Worm (Caenorhabditis elegans): ENCODE measurements around the gene C15C8.4.

The C15C8.4 gene

DNA sequence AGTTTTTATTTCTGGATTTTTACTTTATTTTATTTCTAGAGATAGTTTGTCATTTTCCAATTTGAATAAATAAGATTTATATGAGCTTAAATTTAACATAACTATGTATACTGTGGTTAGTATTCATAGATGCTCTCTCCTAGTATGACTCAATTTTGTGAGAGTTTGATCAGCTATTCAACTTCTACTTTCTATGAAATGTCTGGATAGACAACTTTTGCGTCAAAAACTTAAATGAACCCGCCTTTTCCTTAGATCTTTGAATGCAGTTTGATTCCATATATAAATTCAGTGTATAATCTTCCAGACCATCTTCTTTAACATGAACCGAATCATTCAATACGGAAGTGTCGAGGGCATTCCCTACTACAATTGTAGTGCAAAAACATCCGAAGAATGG lies 21.7 kb upstream of the C15C8.4 start, which contains the start of gene srt-43:
Gene srt-43 (plus strand): TSS at position 301 of the 400 bp plus-strand sequence.
- no peak for TF ChIP-seq ceh-16 (tag; optimal IDR thresholded peaks at IDR 0.05)
- TF ChIP-seq lin-15B (tag; optimal IDR thresholded peaks at IDR 0.05) = no peak
- no peak for TF ChIP-seq mdl-1 (tag; optimal IDR thresholded peaks at IDR 0.05)
- no peak for TF ChIP-seq elt-2 (tag; optimal IDR thresholded peaks at IDR 0.05)

DNA sequence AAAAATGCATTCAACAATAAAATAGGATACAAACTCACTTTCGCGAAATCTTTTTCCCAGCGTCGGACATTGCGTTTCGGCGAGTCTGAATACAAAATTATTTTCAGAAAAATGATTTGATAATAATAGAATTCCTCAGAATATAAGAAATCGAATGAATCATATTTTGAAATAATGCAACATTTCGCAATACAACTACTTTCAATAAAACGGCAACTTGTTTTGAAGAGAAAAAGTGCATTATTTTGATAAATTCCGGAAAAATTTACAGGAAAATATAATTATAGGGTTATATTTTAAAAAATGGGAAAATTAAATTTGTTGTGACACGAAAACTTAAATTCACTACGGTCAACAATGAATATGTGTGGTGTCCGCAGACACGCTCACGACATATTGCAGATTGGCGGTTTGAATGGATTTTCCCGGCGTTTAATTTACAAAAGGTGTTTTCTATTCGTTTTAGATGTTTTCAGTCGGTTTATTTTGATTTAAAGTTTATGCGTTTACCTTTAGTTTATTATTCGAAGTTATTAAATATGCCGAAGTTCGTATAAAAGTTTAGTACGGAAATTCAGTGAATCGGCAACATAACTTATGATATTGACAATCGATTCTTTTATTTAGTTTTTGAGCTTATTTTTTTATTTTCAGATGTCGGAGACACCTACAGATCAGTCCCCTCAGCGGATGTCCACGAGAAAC lies 16.2 kb upstream of the C15C8.4 start, which contains the start of the genes abcf-1 and scc-3:
Gene abcf-1 (minus strand): TSS at position 85 of the 705 bp plus-strand sequence.
Gene scc-3 (plus strand): TSS at position 655 of the 705 bp plus-strand sequence.
- no peak for TF ChIP-seq ztf-4 (tag; optimal IDR thresholded peaks at IDR 0.05)
- TF ChIP-seq pqm-1 (tag; optimal IDR thresholded peaks at IDR 0.05) = peak; percentile 2
- TF ChIP-seq egl-27 (tag; optimal IDR thresholded peaks at IDR 0.05) = no peak
- TF ChIP-seq pha-4 (tag; optimal IDR thresholded peaks at IDR 0.05) = peak; percentile 80
- TF ChIP-seq lin-15B (tag; optimal IDR thresholded peaks at IDR 0.05) = peak; percentile 22
- peak; percentile 78 for TF ChIP-seq nfya-1 (tag; optimal IDR thresholded peaks at IDR 0.05; ENCODE audit: insufficient read depth)

DNA sequence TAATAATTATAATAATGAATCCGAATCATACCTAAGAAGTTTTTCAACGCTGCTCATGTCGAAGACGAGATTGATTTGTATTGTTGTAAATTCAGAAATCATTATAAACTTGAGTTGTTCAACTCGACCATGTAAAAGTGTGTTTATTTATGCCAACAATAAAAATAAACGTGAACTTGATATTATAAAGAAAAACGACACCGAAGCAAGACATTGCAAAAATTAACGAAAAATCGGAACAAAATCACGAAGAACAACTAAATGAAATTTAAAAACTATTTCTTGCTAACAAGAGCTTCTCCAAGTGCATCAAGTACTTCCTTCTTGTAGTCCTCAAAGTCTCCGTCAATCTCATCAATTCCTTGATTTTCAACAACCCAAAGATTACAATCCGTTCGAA lies 13.7 kb upstream of the C15C8.4 start, which contains the start of gene F18E2.15:
Gene F18E2.15 (minus strand): TSS at position 101 of the 400 bp plus-strand sequence.
- TF ChIP-seq ztf-11 (tag; optimal IDR thresholded peaks at IDR 0.05) (no peak), nhr-77 (tag; optimal IDR thresholded peaks at IDR 0.05) (no peak)

DNA sequence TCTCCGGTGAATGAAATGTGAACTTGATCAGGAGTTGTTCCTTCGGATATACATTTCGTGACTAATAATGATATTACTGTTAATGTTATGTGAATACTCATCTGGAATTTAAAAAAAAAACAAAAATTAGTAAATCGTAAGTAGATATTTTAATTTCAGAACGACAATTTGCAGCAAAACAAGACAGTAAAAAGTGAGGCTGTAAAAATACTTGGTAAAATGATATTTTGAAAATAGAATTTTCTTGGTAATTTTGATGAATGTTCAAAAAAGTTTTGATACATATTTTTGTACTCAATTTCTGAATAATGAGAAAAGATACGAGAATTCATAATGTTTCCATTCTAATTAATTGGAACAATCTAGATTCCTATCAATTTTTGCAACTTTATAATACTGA lies 12.4 kb upstream of the C15C8.4 start, which contains the start of gene papl-1:
Gene papl-1 (minus strand): TSS at position 101 of the 400 bp plus-strand sequence.
- no peak for TF ChIP-seq R02D3.7 (tag; optimal IDR thresholded peaks at IDR 0.05)
- TF ChIP-seq fkh-2 (tag; optimal IDR thresholded peaks at IDR 0.05) = no peak

DNA sequence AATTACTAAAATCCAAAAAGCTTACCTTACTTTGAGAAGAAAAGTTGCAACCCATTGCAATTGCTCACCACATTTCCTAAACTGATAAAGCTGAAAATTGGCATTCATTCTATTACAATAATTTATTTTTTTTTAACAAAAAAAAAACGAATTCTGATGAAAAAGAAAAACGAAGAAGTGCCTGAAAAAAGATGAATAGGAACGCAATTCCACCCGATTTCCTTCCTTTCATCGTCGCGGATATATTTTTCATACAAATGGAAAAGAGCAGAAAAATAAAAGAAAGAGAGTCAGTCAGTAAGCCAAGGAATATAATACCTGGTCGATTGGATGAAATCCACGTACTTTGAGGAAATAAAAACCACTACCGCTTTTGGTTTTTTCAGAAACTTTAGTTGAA lies 7.6 kb upstream of the C15C8.4 start, which contains the start of gene gpa-13:
Gene gpa-13 (minus strand): TSS at position 101 of the 400 bp plus-strand sequence.
- TF ChIP-seq pqm-1 (tag; optimal IDR thresholded peaks at IDR 0.05) = no peak
- TF ChIP-seq nhr-28 (tag; optimal IDR thresholded peaks at IDR 0.05) = no peak
- TF ChIP-seq nfya-1 (tag; optimal IDR thresholded peaks at IDR 0.05; ENCODE audit: insufficient read depth) = no peak
- TF ChIP-seq nhr-77 (tag; optimal IDR thresholded peaks at IDR 0.05) = no peak
- no peak for TF ChIP-seq ztf-11 (tag; optimal IDR thresholded peaks at IDR 0.05)
- no peak for TF ChIP-seq elt-2 (tag; optimal IDR thresholded peaks at IDR 0.05)
- TF ChIP-seq zag-1 (tag; optimal IDR thresholded peaks at IDR 0.05) = no peak
- no peak for TF ChIP-seq unc-39 (tag; optimal IDR thresholded peaks at IDR 0.05)

DNA sequence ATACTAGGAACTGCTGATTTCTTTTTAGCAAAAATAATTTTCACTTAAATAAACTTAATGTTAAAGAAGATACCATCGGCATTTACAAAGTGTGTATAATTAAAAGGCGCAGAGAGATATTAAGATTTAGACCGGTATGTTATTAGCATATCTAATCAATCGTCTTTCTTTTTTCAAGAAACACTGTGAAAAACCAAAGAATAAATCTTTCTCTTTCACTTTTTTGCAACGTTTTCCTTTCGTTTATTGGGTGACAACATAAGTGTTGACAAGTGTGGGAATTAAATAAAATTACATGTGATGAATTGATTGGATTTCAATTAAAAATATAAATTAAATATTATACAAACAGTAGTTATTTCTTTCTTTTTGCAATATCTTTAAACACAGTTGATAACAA lies 5.1 kb upstream of the C15C8.4 start, which contains the start of gene C15C8.8:
Gene C15C8.8 (minus strand): TSS at position 101 of the 400 bp plus-strand sequence.
- TF ChIP-seq snpc-4 (tag; optimal IDR thresholded peaks at IDR 0.05) = no peak
- no peak for TF ChIP-seq fos-1 (tag; optimal IDR thresholded peaks at IDR 0.05)
- TF ChIP-seq elt-1 (tag; optimal IDR thresholded peaks at IDR 0.05) = no peak
- no peak for TF ChIP-seq nhr-11 (tag; optimal IDR thresholded peaks at IDR 0.05)
- TF ChIP-seq nhr-76 (tag; optimal IDR thresholded peaks at IDR 0.05) = no peak
- no peak for TF ChIP-seq skn-1 (tag; optimal IDR thresholded peaks at IDR 0.05)
- no peak for TF ChIP-seq nhr-67 (tag; optimal IDR thresholded peaks at IDR 0.05)
- no peak for TF ChIP-seq egl-5 (tag; optimal IDR thresholded peaks at IDR 0.05)
- TF ChIP-seq lin-39 (tag; optimal IDR thresholded peaks at IDR 0.05) = no peak
- no peak for TF ChIP-seq ceh-82 (tag; optimal IDR thresholded peaks at IDR 0.05)
- no peak for TF ChIP-seq nhr-43 (tag; optimal IDR thresholded peaks at IDR 0.05; ENCODE audit: poor library complexity, severe bottlenecking)
- TF ChIP-seq jun-1 (tag; optimal IDR thresholded peaks at IDR 0.05) = no peak

DNA sequence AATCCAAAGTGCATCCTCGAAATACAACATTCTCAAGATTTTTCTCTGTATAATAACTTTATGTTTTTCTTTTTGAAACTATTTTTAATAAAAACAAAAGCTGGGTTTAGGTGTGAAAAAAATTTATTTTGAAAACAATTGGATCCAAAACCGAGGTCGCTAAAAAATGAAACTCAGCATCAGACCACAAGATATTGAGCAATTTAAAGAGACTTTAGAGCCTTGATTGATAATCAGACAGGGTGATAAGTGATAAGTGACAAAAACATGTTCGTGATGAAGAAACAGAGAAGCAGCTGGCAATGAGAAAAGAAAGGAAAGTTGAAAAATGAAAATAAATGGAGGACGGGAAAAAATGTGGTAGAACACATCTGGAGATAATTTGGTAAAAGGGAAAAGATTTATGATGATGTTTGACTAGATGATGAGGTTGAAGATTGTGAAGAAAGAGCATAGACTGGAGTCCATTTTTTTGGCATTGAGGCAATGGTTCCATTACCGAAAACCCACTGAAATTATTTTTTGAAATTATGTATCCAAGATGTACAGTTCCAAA lies 4.3 kb upstream of the C15C8.4 start, which contains the start of gene C15C8.6:
Gene C15C8.6 (minus strand): TSS at position 51 of the 556 bp plus-strand sequence.
- TF ChIP-seq nhr-43 (tag; optimal IDR thresholded peaks at IDR 0.05; ENCODE audit: poor library complexity, severe bottlenecking) (no peak), elt-1 (tag; optimal IDR thresholded peaks at IDR 0.05) (no peak), egl-5 (tag; optimal IDR thresholded peaks at IDR 0.05) (no peak), hmg-11 (tag; optimal IDR thresholded peaks at IDR 0.05) (no peak), ceh-9 (tag; optimal IDR thresholded peaks at IDR 0.05) (no peak), ztf-4 (tag; optimal IDR thresholded peaks at IDR 0.05) (no peak), ztf-11 (tag; optimal IDR thresholded peaks at IDR 0.05) (no peak), pqm-1 (tag; optimal IDR thresholded peaks at IDR 0.05) (no peak), sea-2 (GFP tag; optimal IDR thresholded peaks at IDR 0.05) (no peak), ceh-82 (tag; optimal IDR thresholded peaks at IDR 0.05) (no peak), nhr-12 (tag; optimal IDR thresholded peaks at IDR 0.05) (no peak)

Measured in whole organism, L3 larva.